Worm (Caenorhabditis elegans): ENCODE data around the gene gba-2.
A peak's percentile ranks its signal among the peaks of the same experiment; 100 is the strongest.

Gene gba-2

ce11 chrII:2195541-2195940 is 9.3 kb upstream of the gba-2 start:
- peak; percentile 43 for TF ChIP-seq fos-1 (tag; optimal IDR thresholded peaks at IDR 0.05)
- TF ChIP-seq gmeb-1 (tag; optimal IDR thresholded peaks at IDR 0.05), result no peak
- TF ChIP-seq mdl-1 (tag; optimal IDR thresholded peaks at IDR 0.05), result no peak
- no peak for TF ChIP-seq nhr-237 (tag; optimal IDR thresholded peaks at IDR 0.05)
- TF ChIP-seq lin-11 (tag; optimal IDR thresholded peaks at IDR 0.05), result no peak
- no peak for TF ChIP-seq lin-39 (tag; optimal IDR thresholded peaks at IDR 0.05)
- no peak for TF ChIP-seq alr-1 (tag; optimal IDR thresholded peaks at IDR 0.05)
- TF ChIP-seq R02D3.7 (tag; optimal IDR thresholded peaks at IDR 0.05), result no peak
- TF ChIP-seq F13H6.1 (tag; optimal IDR thresholded peaks at IDR 0.05), result peak; percentile 65
- TF ChIP-seq elt-1 (tag; optimal IDR thresholded peaks at IDR 0.05), result no peak
- TF ChIP-seq Y55F3AM.14 (GFP tag; optimal IDR thresholded peaks at IDR 0.05), result no peak
- no peak for TF ChIP-seq nhr-21 (tag; optimal IDR thresholded peaks at IDR 0.05)
- no peak for TF ChIP-seq skn-1 (tag; optimal IDR thresholded peaks at IDR 0.05)
- no peak for TF ChIP-seq zag-1 (tag; optimal IDR thresholded peaks at IDR 0.05)
- no peak for TF ChIP-seq sma-3 (GFP tag; optimal IDR thresholded peaks at IDR 0.05)
- TF ChIP-seq lsy-2 (tag; optimal IDR thresholded peaks at IDR 0.05), result peak in 1 of 2 experiments; percentile 55
- no peak for TF ChIP-seq nhr-23 (tag; optimal IDR thresholded peaks at IDR 0.05)
- peak; percentile 58 for TF ChIP-seq sma-9 (GFP tag; optimal IDR thresholded peaks at IDR 0.05)
- TF ChIP-seq sma-9 (tag; optimal IDR thresholded peaks at IDR 0.05), result no peak
- no peak for TF ChIP-seq egl-27 (tag; optimal IDR thresholded peaks at IDR 0.05)
- TF ChIP-seq nhr-77 (tag; optimal IDR thresholded peaks at IDR 0.05), result no peak
- TF ChIP-seq snpc-4 (tag; optimal IDR thresholded peaks at IDR 0.05), result no peak
- no peak for TF ChIP-seq unc-62 (GFP tag; optimal IDR thresholded peaks at IDR 0.05)
- no peak for TF ChIP-seq ztf-4 (tag; optimal IDR thresholded peaks at IDR 0.05)
- no peak for TF ChIP-seq nhr-10 (tag; optimal IDR thresholded peaks at IDR 0.05)
- no peak for TF ChIP-seq blmp-1 (tag; optimal IDR thresholded peaks at IDR 0.05; ENCODE audit: insufficient read depth)
- TF ChIP-seq unc-55 (GFP tag; optimal IDR thresholded peaks at IDR 0.05), result peak; percentile 88
- TF ChIP-seq lin-13 (GFP tag; optimal IDR thresholded peaks at IDR 0.05), result peak; percentile 42
- no peak for TF ChIP-seq ama-1 (optimal IDR thresholded peaks at IDR 0.05)
- no peak for TF ChIP-seq nhr-25 (tag; optimal IDR thresholded peaks at IDR 0.05)
- peak; percentile 44 for TF ChIP-seq crh-2 (tag; optimal IDR thresholded peaks at IDR 0.05)
- no peak for TF ChIP-seq mbf-1 (tag; optimal IDR thresholded peaks at IDR 0.05)
- peak; percentile 86 for TF ChIP-seq nhr-129 (tag; optimal IDR thresholded peaks at IDR 0.05)
- TF ChIP-seq nhr-6 (tag; optimal IDR thresholded peaks at IDR 0.05), result peak; percentile 10
- TF ChIP-seq nhr-12 (tag; optimal IDR thresholded peaks at IDR 0.05), result no peak
- no peak for TF ChIP-seq sem-4 (tag; optimal IDR thresholded peaks at IDR 0.05)
- no peak for TF ChIP-seq unc-39 (tag; optimal IDR thresholded peaks at IDR 0.05)
- no peak for TF ChIP-seq nhr-11 (tag; optimal IDR thresholded peaks at IDR 0.05)
- TF ChIP-seq ztf-1 (GFP tag; conservative IDR thresholded peaks at IDR 0.05), result no peak
- peak; percentile 59 for TF ChIP-seq C34F6.9 (tag; optimal IDR thresholded peaks at IDR 0.05)
- TF ChIP-seq mab-5 (tag; optimal IDR thresholded peaks at IDR 0.05), result no peak
- TF ChIP-seq elt-3 (tag; optimal IDR thresholded peaks at IDR 0.05), result no peak
- TF ChIP-seq ZK546.5 (tag; optimal IDR thresholded peaks at IDR 0.05), result no peak
- TF ChIP-seq ceh-82 (tag; optimal IDR thresholded peaks at IDR 0.05), result no peak
- TF ChIP-seq ztf-11 (tag; optimal IDR thresholded peaks at IDR 0.05), result no peak

ce11 chrII:2192267-2192666 is 6.0 kb upstream of the gba-2 start:
- TF ChIP-seq crh-2 (tag; optimal IDR thresholded peaks at IDR 0.05), result no peak
- no peak for TF ChIP-seq Y55F3AM.14 (GFP tag; optimal IDR thresholded peaks at IDR 0.05)
- TF ChIP-seq elt-3 (tag; optimal IDR thresholded peaks at IDR 0.05), result no peak
- TF ChIP-seq nhr-12 (tag; optimal IDR thresholded peaks at IDR 0.05), result no peak
- TF ChIP-seq nhr-25 (tag; optimal IDR thresholded peaks at IDR 0.05), result no peak
- TF ChIP-seq unc-62 (GFP tag; optimal IDR thresholded peaks at IDR 0.05), result no peak
- no peak for TF ChIP-seq ztf-1 (GFP tag; conservative IDR thresholded peaks at IDR 0.05)
- no peak for TF ChIP-seq ZK546.5 (tag; optimal IDR thresholded peaks at IDR 0.05)
- TF ChIP-seq unc-55 (GFP tag; optimal IDR thresholded peaks at IDR 0.05), result no peak
- TF ChIP-seq lin-11 (tag; optimal IDR thresholded peaks at IDR 0.05), result no peak
- no peak for TF ChIP-seq snpc-4 (tag; optimal IDR thresholded peaks at IDR 0.05)

Data from whole organism, L2 larva.